Worm (Caenorhabditis elegans): ENCODE data around the gene Y55H10A.2.

Gene Y55H10A.2

ce11 chrIV:3338676-3339075 is 24.6 kb upstream of the Y55H10A.2 start, which contains the start of gene hrpa-1 (continued):
- TF ChIP-seq blmp-1 (tag; optimal IDR thresholded peaks at IDR 0.05) (no peak), bed-3 (GFP tag; optimal IDR thresholded peaks at IDR 0.05) (no peak), lin-32 (GFP tag; optimal IDR thresholded peaks at IDR 0.05) (no peak), unc-62 (GFP tag; optimal IDR thresholded peaks at IDR 0.05) (no peak)

DNA sequence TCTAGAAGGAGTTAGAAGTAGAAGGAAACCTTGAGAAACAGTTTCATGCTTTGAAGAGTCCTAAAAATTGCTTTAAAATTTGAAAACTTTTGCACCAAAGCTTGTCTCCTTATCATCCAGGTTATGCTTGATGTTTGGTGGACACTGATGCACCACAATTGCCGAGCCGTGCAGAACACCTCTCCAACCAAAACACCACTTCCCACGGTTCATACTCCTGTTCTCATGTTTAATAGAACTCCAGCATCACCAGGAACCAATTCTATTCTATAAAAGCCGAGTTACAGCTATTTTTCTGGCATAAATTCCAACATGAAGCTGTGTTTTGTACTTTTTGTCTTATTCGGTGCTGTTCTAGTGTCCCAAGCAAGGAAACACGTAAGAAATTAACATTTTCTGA is 22.2 kb upstream of the Y55H10A.2 start, which contains the start of gene F42A6.2:
F42A6.2 (plus strand) TSS at position 301 of the 400 bp plus-strand sequence.
- no peak for TF ChIP-seq snpc-4 (tag; optimal IDR thresholded peaks at IDR 0.05)
- no peak for TF ChIP-seq ceh-43 (GFP tag; optimal IDR thresholded peaks at IDR 0.05)
- no peak for TF ChIP-seq mab-5 (tag; optimal IDR thresholded peaks at IDR 0.05)
- TF ChIP-seq unc-120 (tag; optimal IDR thresholded peaks at IDR 0.05; ENCODE audit: poor library complexity, severe bottlenecking), result no peak
- TF ChIP-seq unc-39 (tag; optimal IDR thresholded peaks at IDR 0.05), result no peak
- no peak for TF ChIP-seq sem-2 (GFP tag; optimal IDR thresholded peaks at IDR 0.05)
- TF ChIP-seq elt-1 (tag; optimal IDR thresholded peaks at IDR 0.05; ENCODE audit: borderline replicate concordance, insufficient read depth), result no peak
- no peak for TF ChIP-seq bed-3 (GFP tag; optimal IDR thresholded peaks at IDR 0.05)
- no peak for TF ChIP-seq lin-32 (GFP tag; optimal IDR thresholded peaks at IDR 0.05)
- TF ChIP-seq M03D4.4 (tag; optimal IDR thresholded peaks at IDR 0.05), result no peak
- no peak for TF ChIP-seq nhr-2 (tag; optimal IDR thresholded peaks at IDR 0.05)
- no peak for TF ChIP-seq ceh-39 (tag; optimal IDR thresholded peaks at IDR 0.05)
- no peak for TF ChIP-seq tbx-8 (GFP tag; optimal IDR thresholded peaks at IDR 0.05)
- TF ChIP-seq ceh-83 (GFP tag; optimal IDR thresholded peaks at IDR 0.05), result no peak
- TF ChIP-seq ces-1 (GFP tag; optimal IDR thresholded peaks at IDR 0.05), result no peak
- TF ChIP-seq drap-1 (GFP tag; optimal IDR thresholded peaks at IDR 0.05), result no peak

DNA sequence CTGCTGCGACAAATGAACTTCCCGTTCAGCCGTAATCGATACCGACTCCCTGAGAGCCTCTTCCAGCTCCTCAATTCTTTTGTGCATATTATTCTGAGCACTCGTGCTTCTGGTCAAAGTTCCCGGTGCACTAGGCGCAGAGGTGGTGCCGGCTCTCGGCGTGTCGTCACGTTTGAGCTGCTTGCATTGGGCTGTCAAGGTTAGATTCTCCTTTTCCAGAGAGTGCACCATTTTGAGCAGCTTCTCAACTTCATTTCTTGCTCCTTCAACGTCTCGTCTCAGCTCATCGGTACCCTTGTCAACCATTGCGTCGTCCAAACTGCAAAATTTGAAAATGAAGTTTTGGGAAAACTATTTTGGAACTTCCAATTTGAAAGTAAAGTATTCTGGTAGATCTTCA is 17.8 kb upstream of the Y55H10A.2 start:
- TF ChIP-seq unc-120 (tag; optimal IDR thresholded peaks at IDR 0.05; ENCODE audit: poor library complexity, severe bottlenecking) (no peak), mep-1 (tag; optimal IDR thresholded peaks at IDR 0.05) (no peak), ceh-43 (GFP tag; optimal IDR thresholded peaks at IDR 0.05) (no peak), lin-13 (tag; optimal IDR thresholded peaks at IDR 0.05) (no peak), tbx-8 (GFP tag; optimal IDR thresholded peaks at IDR 0.05) (no peak), nhr-237 (tag; optimal IDR thresholded peaks at IDR 0.05) (no peak)

- TF ChIP-seq nhr-2 (tag; optimal IDR thresholded peaks at IDR 0.05) (no peak), nhr-28 (tag; optimal IDR thresholded peaks at IDR 0.05) (no peak), cnd-1 (tag; optimal IDR thresholded peaks at IDR 0.05) (no peak), pha-4 (tag; optimal IDR thresholded peaks at IDR 0.05) (no peak), nhr-12 (tag; optimal IDR thresholded peaks at IDR 0.05) (no peak), mep-1 (tag; optimal IDR thresholded peaks at IDR 0.05) (no peak), elt-1 (tag; optimal IDR thresholded peaks at IDR 0.05; ENCODE audit: borderline replicate concordance, insufficient read depth) (no peak), sem-2 (GFP tag; optimal IDR thresholded peaks at IDR 0.05) (no peak), nhr-76 (tag; optimal IDR thresholded peaks at IDR 0.05) (no peak), tbx-8 (GFP tag; optimal IDR thresholded peaks at IDR 0.05) (no peak), ztf-11 (tag; optimal IDR thresholded peaks at IDR 0.05) (no peak), drap-1 (GFP tag; optimal IDR thresholded peaks at IDR 0.05) (no peak), elt-3 (tag; optimal IDR thresholded peaks at IDR 0.05) (no peak), bed-3 (GFP tag; optimal IDR thresholded peaks at IDR 0.05) (no peak), ces-1 (GFP tag; optimal IDR thresholded peaks at IDR 0.05) (no peak), blmp-1 (tag; optimal IDR thresholded peaks at IDR 0.05) (no peak), lin-32 (GFP tag; optimal IDR thresholded peaks at IDR 0.05) (no peak)
These were observed 15.0 kb upstream of the Y55H10A.2 start for ce11 chrIV:3348334-3348733.

DNA sequence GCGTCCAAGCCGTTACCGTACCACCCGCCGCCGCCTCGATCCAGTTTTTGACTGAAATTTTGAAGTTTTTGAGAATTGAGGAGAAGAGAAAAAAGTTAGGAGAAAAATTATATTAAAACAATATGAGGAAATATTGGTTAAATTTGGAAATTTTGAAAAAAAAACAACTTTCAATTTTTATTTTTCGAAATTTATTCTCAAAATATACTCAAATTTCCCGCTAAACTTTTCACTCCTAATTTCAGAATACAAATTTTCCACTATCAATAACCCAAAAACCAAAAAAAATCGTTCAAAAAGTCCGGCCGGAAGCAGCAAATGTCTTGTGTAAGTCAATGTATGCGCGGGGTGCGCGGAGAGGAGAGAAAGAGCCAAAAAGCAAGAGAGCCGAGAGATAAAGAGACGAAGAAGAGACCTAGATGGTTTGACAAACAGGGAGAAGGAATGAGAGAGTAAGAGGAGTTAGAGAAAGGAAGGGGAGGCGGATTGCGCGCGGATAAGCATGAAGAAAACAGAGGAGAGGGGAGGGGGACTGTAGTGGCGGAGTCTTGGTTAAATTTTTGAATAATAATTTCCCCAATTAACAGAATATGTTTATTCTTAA is 13.2 kb upstream of the Y55H10A.2 start, which contains the start of gene elks-1:
elks-1 (minus strand) TSS at position 51 of the 604 bp plus-strand sequence.
- TF ChIP-seq lin-32 (GFP tag; optimal IDR thresholded peaks at IDR 0.05), result no peak
- TF ChIP-seq ztf-11 (tag; optimal IDR thresholded peaks at IDR 0.05), result no peak
- TF ChIP-seq ceh-43 (GFP tag; optimal IDR thresholded peaks at IDR 0.05), result no peak
- TF ChIP-seq blmp-1 (tag; optimal IDR thresholded peaks at IDR 0.05), result no peak
- TF ChIP-seq hlh-1 (tag; optimal IDR thresholded peaks at IDR 0.05), result peak; percentile 16
- TF ChIP-seq flh-1 (GFP tag; optimal IDR thresholded peaks at IDR 0.05), result no peak
- no peak for TF ChIP-seq elt-1 (tag; optimal IDR thresholded peaks at IDR 0.05; ENCODE audit: borderline replicate concordance, insufficient read depth)
- TF ChIP-seq unc-39 (tag; optimal IDR thresholded peaks at IDR 0.05), result no peak
- peak; percentile 66 for TF ChIP-seq ces-1 (GFP tag; optimal IDR thresholded peaks at IDR 0.05)
- no peak for TF ChIP-seq nhr-28 (tag; optimal IDR thresholded peaks at IDR 0.05)
- no peak for TF ChIP-seq ceh-83 (GFP tag; optimal IDR thresholded peaks at IDR 0.05)
- TF ChIP-seq elt-3 (tag; optimal IDR thresholded peaks at IDR 0.05), result no peak
- TF ChIP-seq mls-2 (tag; optimal IDR thresholded peaks at IDR 0.05), result peak; percentile 8
- TF ChIP-seq nhr-237 (tag; optimal IDR thresholded peaks at IDR 0.05), result peak; percentile 15
- TF ChIP-seq unc-120 (tag; optimal IDR thresholded peaks at IDR 0.05; ENCODE audit: poor library complexity, severe bottlenecking), result peak; percentile 3
- no peak for TF ChIP-seq lin-13 (tag; optimal IDR thresholded peaks at IDR 0.05)
- no peak for TF ChIP-seq bed-3 (GFP tag; optimal IDR thresholded peaks at IDR 0.05)
- TF ChIP-seq ham-2 (GFP tag; optimal IDR thresholded peaks at IDR 0.05), result peak; percentile 38
- TF ChIP-seq ceh-39 (tag; optimal IDR thresholded peaks at IDR 0.05), result peak; percentile 5
- no peak for TF ChIP-seq snpc-4 (tag; optimal IDR thresholded peaks at IDR 0.05)
- TF ChIP-seq mep-1 (tag; optimal IDR thresholded peaks at IDR 0.05), result peak; percentile 32
- TF ChIP-seq nhr-12 (tag; optimal IDR thresholded peaks at IDR 0.05), result no peak

Data from whole organism, mixed stage, embryonic.